Fruit fly (Drosophila melanogaster) whole organism, embryonic: ENCODE data around the gene Mrp5.

ENCODE experiments used
- Abd-B ChIP-seq: fragments of 200-800 bp; sonication (Bioruptor generic); optimal IDR thresholded peaks from 2 replicates; lab custom pipeline; 2018; ENCODE audit warnings: missing biosample characterization, mild to moderate bottlenecking, missing genetic modification characterization, moderate library complexity
- C15 ChIP-seq: fragments of 200-800 bp; sonication (Bioruptor generic); IDR thresholded peaks from 3 replicates; pipeline ENCODE4 v1.3.6; 2022; ENCODE audit warnings: missing biosample characterization, missing genetic modification characterization
- CG10321 ChIP-seq: fragments of 200-800 bp; sonication (Bioruptor generic); IDR thresholded peaks from 2 replicates; pipeline ENCODE4 v1.3.6; 2022; ENCODE audit warnings: missing biosample characterization, missing genetic modification characterization
- CG10543 ChIP-seq: fragments of 200-800 bp; sonication (Bioruptor generic); optimal IDR thresholded peaks from 3 replicates; lab custom pipeline; 2017; ENCODE audit warnings: missing biosample characterization, mild to moderate bottlenecking, missing genetic modification characterization, moderate library complexity
- CG12155 ChIP-seq: fragments of 200-800 bp; sonication (Bioruptor generic); optimal IDR thresholded peaks from 3 replicates; lab custom pipeline; 2016; ENCODE audit warnings: missing biosample characterization, missing genetic modification characterization
- CG12299 ChIP-seq: fragments of 200-800 bp; sonication (Bioruptor generic); optimal IDR thresholded peaks from 2 replicates; lab custom pipeline; 2018; ENCODE audit warnings: missing biosample characterization, mild to moderate bottlenecking, missing genetic modification characterization
- CG12942 ChIP-seq: fragments of 200-800 bp; sonication (Bioruptor generic); optimal IDR thresholded peaks from 3 replicates; lab custom pipeline; 2016; ENCODE audit warnings: missing biosample characterization, missing genetic modification characterization
- CG13894 ChIP-seq: fragments of 200-800 bp; sonication (Bioruptor generic); optimal IDR thresholded peaks from 3 replicates; lab custom pipeline; 2018; ENCODE audit warnings: missing biosample characterization, mild to moderate bottlenecking, missing genetic modification characterization, moderate library complexity
- CG14050 ChIP-seq: fragments of 200-800 bp; sonication (Bioruptor generic); IDR thresholded peaks from 3 replicates; pipeline ENCODE4 v1.3.6; 2022; ENCODE audit warnings: missing biosample characterization, missing genetic modification characterization
- CG30020 ChIP-seq: fragments of 200-800 bp; optimal IDR thresholded peaks from 2 replicates; lab custom pipeline; 2019; ENCODE audit warnings: missing biosample characterization, mild to moderate bottlenecking, missing genetic modification characterization, moderate library complexity
- CG31365 ChIP-seq: fragments of 200-800 bp; sonication (Bioruptor generic); optimal IDR thresholded peaks from 2 replicates; lab custom pipeline; 2018; ENCODE audit warnings: missing biosample characterization, mild to moderate bottlenecking, missing genetic modification characterization
- CG42726 ChIP-seq: fragments of 200-800 bp; sonication (Bioruptor generic); IDR thresholded peaks from 2 replicates; pipeline ENCODE4 v1.3.6; 2022; ENCODE audit warnings: missing biosample characterization, missing genetic modification characterization; ENCODE audit not compliant: partially characterized antibody
- CG4360 ChIP-seq: fragments of 200-800 bp; sonication (Bioruptor generic); IDR thresholded peaks from 2 replicates; pipeline ENCODE4 v1.3.6; 2022; ENCODE audit warnings: missing biosample characterization, missing genetic modification characterization
- CG4617 ChIP-seq: fragments of 200-800 bp; sonication (Bioruptor generic); optimal IDR thresholded peaks from 3 replicates; lab custom pipeline; 2016; ENCODE audit warnings: missing biosample characterization, missing genetic modification characterization, borderline replicate concordance
- CG8290 ChIP-seq, 3 experiments: fragments of 200-800 bp; sonication (Bioruptor generic); optimal IDR thresholded peaks; 2 replicates each; lab custom pipeline; 2016 to 2019; ENCODE audit warnings: missing biosample characterization in 3 of 3, missing genetic modification characterization in 3 of 3, mild to moderate bottlenecking in 2 of 3, moderate library complexity in 1 of 3
- CG8765 ChIP-seq: fragments of 200-800 bp; sonication (Bioruptor generic); IDR thresholded peaks from 2 replicates; pipeline ENCODE4 v1.3.6; 2022; ENCODE audit warnings: missing biosample characterization, missing genetic modification characterization
- CG9817 ChIP-seq: fragments of 200-800 bp; sonication (Bioruptor generic); optimal IDR thresholded peaks from 2 replicates; lab custom pipeline; 2018; ENCODE audit warnings: missing biosample characterization, mild to moderate bottlenecking, missing genetic modification characterization, moderate library complexity
- CG9932 ChIP-seq: fragments of 200-800 bp; sonication (Bioruptor generic); IDR thresholded peaks from 2 replicates; pipeline ENCODE4 v1.3.6; 2022; ENCODE audit warnings: missing biosample characterization, missing genetic modification characterization
- CkIIα-i1 ChIP-seq: fragments of 200-800 bp; sonication (Bioruptor generic); IDR thresholded peaks from 2 replicates; pipeline ENCODE4 v1.3.6; 2022; ENCODE audit warnings: missing biosample characterization, missing genetic modification characterization
- Doc3 ChIP-seq: fragments of 200-800 bp; sonication (Bioruptor generic); IDR thresholded peaks from 3 replicates; pipeline ENCODE4 v1.3.6; 2022; ENCODE audit warnings: missing biosample characterization, missing genetic modification characterization; ENCODE audit not compliant: partially characterized antibody
- Ets97D ChIP-seq: fragments of 200-800 bp; sonication (Bioruptor generic); optimal IDR thresholded peaks from 3 replicates; lab custom pipeline; 2016; ENCODE audit warnings: missing biosample characterization, missing genetic modification characterization
- H15 ChIP-seq: fragments of 200-800 bp; sonication (Bioruptor generic); IDR thresholded peaks from 3 replicates; pipeline ENCODE4 v1.3.6; 2022; ENCODE audit warnings: missing biosample characterization, missing genetic modification characterization
- Hey ChIP-seq: fragments of 200-800 bp; sonication (Bioruptor generic); optimal IDR thresholded peaks from 3 replicates; lab custom pipeline; 2018; ENCODE audit warnings: missing biosample characterization, mild to moderate bottlenecking, missing genetic modification characterization
- Hr39 ChIP-seq: fragments of >200 bp; optimal IDR thresholded peaks from 2 replicates; lab custom pipeline; 2017
- Jarid2 ChIP-seq: fragments of 200-800 bp; sonication (Bioruptor generic); optimal IDR thresholded peaks from 3 replicates; lab custom pipeline; 2017; ENCODE audit warnings: mild to moderate bottlenecking, missing biosample characterization, missing genetic modification reagents, missing genetic modification characterization
- Lpt ChIP-seq: fragments of >200 bp; optimal IDR thresholded peaks from 2 replicates; lab custom pipeline; 2018; ENCODE audit warnings: missing biosample characterization, missing genetic modification characterization
- Max ChIP-seq: fragments of 200-800 bp; sonication (Bioruptor generic); optimal IDR thresholded peaks from 2 replicates; lab custom pipeline; 2016; ENCODE audit warnings: missing biosample characterization, mild to moderate bottlenecking, missing genetic modification characterization
- Sox102F ChIP-seq: fragments of 200-800 bp; sonication (Bioruptor generic); optimal IDR thresholded peaks from 2 replicates; lab custom pipeline; 2018; ENCODE audit warnings: missing biosample characterization, mild to moderate bottlenecking, missing genetic modification characterization, moderate library complexity
- Trl ChIP-seq, 3 experiments: fragments of >200 bp in 2 of 3; fragments of 200-800 bp in 1 of 3; sonication (Bioruptor generic) in 1 of 3; optimal IDR thresholded peaks; 2 replicates in 1 of 3; 3 replicates in 2 of 3; lab custom pipeline; 2016 to 2017; ENCODE audit warnings: missing biosample characterization in 1 of 3, missing genetic modification characterization in 1 of 3
- Vsx1 ChIP-seq: fragments of 200-800 bp; sonication (Bioruptor generic); optimal IDR thresholded peaks from 2 replicates; lab custom pipeline; 2017; ENCODE audit warnings: missing biosample characterization, mild to moderate bottlenecking, missing genetic modification characterization, missing genetic modification reagents
- ase ChIP-seq: fragments of 200-800 bp; sonication (Bioruptor generic); IDR thresholded peaks from 3 replicates; pipeline ENCODE4 v1.3.6; 2022; ENCODE audit warnings: missing biosample characterization, missing genetic modification characterization
- cas ChIP-seq: fragments of 200-800 bp; sonication (Bioruptor generic); IDR thresholded peaks from 2 replicates; pipeline ENCODE4 v1.3.6; 2022; ENCODE audit warnings: missing biosample characterization, missing genetic modification characterization
- cato ChIP-seq: fragments of 200-800 bp; sonication (Bioruptor generic); optimal IDR thresholded peaks from 2 replicates; lab custom pipeline; 2016; ENCODE audit warnings: missing biosample characterization, missing genetic modification characterization, borderline replicate concordance
- emc ChIP-seq: fragments of 200-800 bp; sonication (Bioruptor generic); optimal IDR thresholded peaks from 2 replicates; lab custom pipeline; 2016; ENCODE audit warnings: missing biosample characterization, missing genetic modification characterization
- gfzf ChIP-seq: fragments of 200-800 bp; sonication (Bioruptor generic); optimal IDR thresholded peaks from 2 replicates; lab custom pipeline; 2016; ENCODE audit warnings: missing biosample characterization, mild to moderate bottlenecking, missing genetic modification characterization, moderate library complexity
- ind ChIP-seq: fragments of 200-800 bp; sonication (Bioruptor generic); optimal IDR thresholded peaks from 3 replicates; lab custom pipeline; 2016; ENCODE audit warnings: missing biosample characterization, missing genetic modification characterization
- jigr1 ChIP-seq: fragments of 200-800 bp; sonication (Bioruptor generic); IDR thresholded peaks from 3 replicates; pipeline ENCODE4 v1.3.6; 2022; ENCODE audit warnings: missing biosample characterization, missing genetic modification characterization
- jumu ChIP-seq: fragments of 200-800 bp; sonication (Bioruptor generic); optimal IDR thresholded peaks from 3 replicates; lab custom pipeline; 2016; ENCODE audit warnings: missing biosample characterization, missing genetic modification characterization
- kni ChIP-seq: fragments of 200-800 bp; sonication (Bioruptor generic); optimal IDR thresholded peaks from 3 replicates; lab custom pipeline; 2017; ENCODE audit warnings: mild to moderate bottlenecking, missing biosample characterization, missing genetic modification reagents, missing genetic modification characterization
- maf-S ChIP-seq: fragments of 200-800 bp; sonication (Bioruptor generic); optimal IDR thresholded peaks from 2 replicates; lab custom pipeline; 2016; ENCODE audit warnings: missing biosample characterization, missing genetic modification characterization
- mam ChIP-seq: fragments of 200-800 bp; sonication (Bioruptor generic); optimal IDR thresholded peaks from 3 replicates; lab custom pipeline; 2016; ENCODE audit warnings: missing biosample characterization, missing genetic modification characterization
- oc ChIP-seq: fragments of 200-800 bp; sonication (Bioruptor generic); optimal IDR thresholded peaks from 2 replicates; lab custom pipeline; 2018; ENCODE audit warnings: missing biosample characterization, mild to moderate bottlenecking, missing genetic modification characterization, moderate library complexity
- sim ChIP-seq: fragments of 200-800 bp; sonication (Bioruptor generic); IDR thresholded peaks from 2 replicates; pipeline ENCODE4 v1.3.6; 2022; ENCODE audit warnings: missing biosample characterization, missing genetic modification characterization
- sna ChIP-seq: fragments of 200-800 bp; sonication (Bioruptor generic); IDR thresholded peaks from 2 replicates; pipeline ENCODE4 v1.3.6; 2022; ENCODE audit warnings: missing biosample characterization, missing genetic modification characterization; ENCODE audit not compliant: partially characterized antibody
- so ChIP-seq: fragments of 200-800 bp; sonication (Bioruptor generic); IDR thresholded peaks from 3 replicates; pipeline ENCODE4 v1.3.6; 2022; ENCODE audit warnings: missing biosample characterization, missing genetic modification characterization
- vnd ChIP-seq: fragments of 200-800 bp; sonication (Bioruptor generic); IDR thresholded peaks from 3 replicates; pipeline ENCODE4 v1.3.6; 2022; ENCODE audit warnings: missing biosample characterization, missing genetic modification characterization; ENCODE audit not compliant: partially characterized antibody
- zen ChIP-seq: fragments of 200-800 bp; sonication (Bioruptor generic); optimal IDR thresholded peaks from 3 replicates; lab custom pipeline; 2018; ENCODE audit warnings: missing biosample characterization, mild to moderate bottlenecking, missing genetic modification characterization, moderate library complexity
- zen2 ChIP-seq: fragments of 200-800 bp; sonication (Bioruptor generic); IDR thresholded peaks from 3 replicates; pipeline ENCODE4 v1.3.6; 2022; ENCODE audit warnings: missing biosample characterization, missing genetic modification characterization; ENCODE audit not compliant: partially characterized antibody

Mrp5 gene

dm6 chr3R:19875118-19875887 lies at the start of gene Mrp5 (continued):
- TF ChIP-seq Trl (optimal IDR thresholded peaks at IDR 0.05; lab: Kevin White, UChicago) (peak; percentile 69 to 71), Trl (GFP tag; optimal IDR thresholded peaks at IDR 0.05; lab: Kevin White, UChicago) (no peak), maf-S (GFP tag; lab: Kevin White, UChicago) (no peak), CG4617 (GFP tag; lab: Kevin White, UChicago) (no peak), sna (GFP tag; lab: Robert Waterston, UW) (no peak), Ets97D (GFP tag; lab: Kevin White, UChicago) (peak; percentile 4), CG12299 (tag; lab: Kevin White, UChicago) (no peak), CG42726 (GFP tag; lab: Robert Waterston, UW) (0 out of 2 replicates have a peak, but pooled peaks have one; percentile 7), zen2 (no peak), CG4360 (no peak; the same call in 1 of the 2 replicates), mam (GFP tag; lab: Kevin White, UChicago) (peak; percentile 15), zen (tag; lab: Kevin White, UChicago) (no peak), jumu (no peak), ase (GFP tag; lab: Robert Waterston, UW) (peak; percentile 53; the same call in 2 of the 3 replicates), CG12942 (GFP tag; lab: Kevin White, UChicago) (peak; percentile 23), CG31365 (tag; lab: Kevin White, UChicago) (no peak), cato (GFP tag; lab: Kevin White, UChicago) (no peak), CG13894 (tag; lab: Kevin White, UChicago) (no peak), vnd (no peak), Vsx1 (GFP tag; lab: Kevin White, UChicago) (no peak), Max (no peak), so (no peak), kni (GFP tag; lab: Kevin White, UChicago) (peak; percentile 63), CG30020 (tag; lab: Kevin White, UChicago) (no peak), CG9932 (GFP tag; lab: Robert Waterston, UW) (no peak; the same call in 1 of the 2 replicates), CG9817 (tag; lab: Kevin White, UChicago) (peak; percentile 36), Lpt (GFP tag; lab: Kevin White, UChicago) (no peak), sim (GFP tag; lab: Robert Waterston, UW) (0 out of 2 replicates have a peak, but pooled peaks have one; percentile 49), C15 (GFP tag; lab: Robert Waterston, UW) (0 out of 3 replicates have a peak, but pooled peaks have one; percentile 47), CkIIα-i1 (GFP tag; lab: Robert Waterston, UW) (no peak), CG8765 (GFP tag; lab: Robert Waterston, UW) (0 out of 2 replicates have a peak, but pooled peaks have one; percentile 35), jigr1 (GFP tag; lab: Robert Waterston, UW) (no peak), Sox102F (GFP tag; lab: Kevin White, UChicago) (peak; percentile 36), oc (no peak), Hr39 (lab: Kevin White, UChicago) (no peak), CG10321 (GFP tag; lab: Robert Waterston, UW) (0 out of 2 replicates have a peak, but pooled peaks have one; percentile 33), emc (GFP tag; lab: Kevin White, UChicago) (no peak), H15 (GFP tag; lab: Robert Waterston, UW) (peak; percentile 51; the same call in 1 of the 3 replicates), Jarid2 (peak; percentile 52), CG14050 (GFP tag; lab: Robert Waterston, UW) (peak; percentile 18; the same call in 1 of the 3 replicates), CG8290 (GFP tag; optimal IDR thresholded peaks at IDR 0.05; lab: Kevin White, UChicago) (no peak), CG8290 (tag; optimal IDR thresholded peaks at IDR 0.05; lab: Kevin White, UChicago) (peak in 1 of 2 experiments; percentile 20), cas (GFP tag; lab: Robert Waterston, UW) (no peak), Abd-B (no peak), Doc3 (no peak), CG10543 (GFP tag; lab: Kevin White, UChicago) (no peak), CG12155 (GFP tag; lab: Kevin White, UChicago) (peak; percentile 34), Hey (tag; lab: Kevin White, UChicago) (no peak), gfzf (GFP tag; lab: Kevin White, UChicago) (no peak), ind (peak; percentile 38)
